Fruit fly (Drosophila melanogaster) whole organism, wandering third instar larva: ENCODE results near the gene nol.

Source experiments
- Dfd ChIP-seq: fragments of >200 bp; optimal IDR thresholded peaks from 2 replicates; lab custom pipeline; 2017; ENCODE audit warnings: missing biosample characterization, missing genetic modification characterization
- HLH106 ChIP-seq: fragments of 200-800 bp; optimal IDR thresholded peaks from 3 replicates; lab custom pipeline; 2019; ENCODE audit warnings: missing biosample characterization, mild to moderate bottlenecking, missing genetic modification characterization, moderate library complexity
- Myc ChIP-seq: fragments of >200 bp; optimal IDR thresholded peaks from 2 replicates; lab custom pipeline; 2017
- OdsH ChIP-seq: fragments of 200-800 bp; sonication (Bioruptor generic); optimal IDR thresholded peaks from 2 replicates; lab custom pipeline; 2016; ENCODE audit warnings: missing biosample characterization, mild to moderate bottlenecking, missing genetic modification characterization
- Rel ChIP-seq, 2 experiments: fragments of 200-800 bp; sonication (Bioruptor generic) in 1 of 2; optimal IDR thresholded peaks; 2 replicates in 1 of 2; 3 replicates in 1 of 2; lab custom pipeline; 2016 to 2019; ENCODE audit warnings: mild to moderate bottlenecking in 2 of 2, missing biosample characterization in 2 of 2, missing genetic modification characterization in 2 of 2, moderate library complexity in 1 of 2
- Vsx2 ChIP-seq: fragments of 200-300, 225-300 bp; sonication (Bioruptor generic); optimal IDR thresholded peaks from 2 replicates; lab custom pipeline; 2018; ENCODE audit warnings: missing biosample characterization, missing genetic modification characterization; ENCODE audit not compliant: partially characterized antibody
- br ChIP-seq: fragments of 200-800 bp; sonication (Bioruptor generic); optimal IDR thresholded peaks from 2 replicates; lab custom pipeline; 2016; ENCODE audit warnings: missing biosample characterization, missing genetic modification characterization
- ey ChIP-seq: fragments of 200-800 bp; sonication (Bioruptor generic); optimal IDR thresholded peaks from 2 replicates; lab custom pipeline; 2016; ENCODE audit warnings: missing biosample characterization, missing genetic modification characterization
- fru ChIP-seq: fragments of 200-800 bp; sonication (Bioruptor generic); optimal IDR thresholded peaks from 3 replicates; lab custom pipeline; 2016; ENCODE audit warnings: missing biosample characterization, mild to moderate bottlenecking, missing genetic modification characterization
- lola ChIP-seq: fragments of >200 bp; optimal IDR thresholded peaks from 2 replicates; lab custom pipeline; 2017; ENCODE audit warnings: missing biosample characterization, missing genetic modification characterization
- pan ChIP-seq: fragments of >200 bp; optimal IDR thresholded peaks from 2 replicates; lab custom pipeline; 2017
- psq ChIP-seq: fragments of 200-800 bp; sonication (Bioruptor generic); optimal IDR thresholded peaks from 3 replicates; lab custom pipeline; 2017; ENCODE audit warnings: missing biosample characterization, mild to moderate bottlenecking, missing genetic modification characterization, moderate library complexity
- sv ChIP-seq: fragments of 200-800 bp; sonication (Bioruptor generic); optimal IDR thresholded peaks from 3 replicates; lab custom pipeline; 2016; ENCODE audit warnings: missing biosample characterization, missing genetic modification characterization

dm6 chr3L:11119901-11120418 lies 10.7 kb upstream of the nol start:
- TF ChIP-seq lola (GFP tag; lab: Kevin White, UChicago) (no peak), fru (GFP tag; lab: Kevin White, UChicago) (no peak), Rel (GFP tag; optimal IDR thresholded peaks at IDR 0.05; lab: Kevin White, UChicago) (no peak), Rel (tag; optimal IDR thresholded peaks at IDR 0.05; lab: Kevin White, UChicago) (no peak), sv (GFP tag; lab: Kevin White, UChicago) (peak; percentile 3), psq (GFP tag; lab: Kevin White, UChicago) (peak; percentile 18), Myc (lab: Kevin White, UChicago) (no peak), OdsH (GFP tag; lab: Kevin White, UChicago) (no peak), pan (lab: Kevin White, UChicago) (no peak), Dfd (GFP tag; lab: Kevin White, UChicago) (no peak), Vsx2 (GFP tag; lab: Kevin White, UChicago) (no peak), br (no peak), ey (no peak), HLH106 (tag; lab: Kevin White, UChicago) (no peak)
